In genomic region chrX:4939788-4940441, dm6 we compare ENCODE assay signal across 1 fruit fly cellular context.
TF ChIP-seq lines count a peak whose summit lies in the region.

No protein-coding gene starts in this region.

TF ChIP-seq in whole organism, embryonic, 481 proteins besides CTCF, POLR2A, EP300 and RAD21 (continued from another document and continues in another):
- TF ChIP-seq CG4360 (GFP tag; IDR thresholded peaks at IDR 0.05; lab: Robert Waterston, UW) (peak; percentile 87), ac (GFP tag; optimal IDR thresholded peaks at IDR 0.05; lab: Kevin White, UChicago) (peak; percentile 94), Blimp-1 (GFP tag; optimal IDR thresholded peaks at IDR 0.05; lab: Kevin White, UChicago) (peak; percentile 92), Dek (tag; optimal IDR thresholded peaks at IDR 0.05; lab: Kevin White, UChicago) (peak; percentile 86), oc (tag; optimal IDR thresholded peaks at IDR 0.05; lab: Kevin White, UChicago) (peak; percentile 97), Rx (GFP tag; IDR thresholded peaks at IDR 0.05; lab: Robert Waterston, UW) (peak; percentile 97), phol (tag; optimal IDR thresholded peaks at IDR 0.05; lab: Kevin White, UChicago) (peak; percentile 95), Sox102F (GFP tag; optimal IDR thresholded peaks at IDR 0.05; lab: Kevin White, UChicago) (peak; percentile 98), CG8478 (optimal IDR thresholded peaks at IDR 0.05; lab: Kevin White, UChicago) (no peak), Nf-YA (GFP tag; IDR thresholded peaks at IDR 0.05; lab: Robert Waterston, UW) (peak; percentile 94), tup (GFP tag; optimal IDR thresholded peaks at IDR 0.05; lab: Kevin White, UChicago) (peak; percentile 87), zen2 (GFP tag; IDR thresholded peaks at IDR 0.05; lab: Robert Waterston, UW; ENCODE audit: partially characterized antibody) (no peak), CG6654 (GFP tag; optimal IDR thresholded peaks at IDR 0.05; lab: Kevin White, UChicago) (peak; percentile 83), CG18011 (GFP tag; optimal IDR thresholded peaks at IDR 0.05; lab: Kevin White, UChicago) (peak; percentile 68), CG16863 (GFP tag; optimal IDR thresholded peaks at IDR 0.05; lab: Kevin White, UChicago) (peak; percentile 94), CG16815 (GFP tag; optimal IDR thresholded peaks at IDR 0.05; lab: Kevin White, UChicago) (peak; percentile 95), Gug (GFP tag; IDR thresholded peaks at IDR 0.05; lab: Robert Waterston, UW) (peak; percentile 97), grn (GFP tag; optimal IDR thresholded peaks at IDR 0.05; lab: Kevin White, UChicago) (peak; percentile 51), CG9215 (GFP tag; IDR thresholded peaks at IDR 0.05; lab: Robert Waterston, UW) (peak; percentile 78), CG5953 (GFP tag; IDR thresholded peaks at IDR 0.05; lab: Robert Waterston, UW) (peak; percentile 95), ems (GFP tag; optimal IDR thresholded peaks at IDR 0.05; lab: Kevin White, UChicago) (peak; percentile 94), pfk (GFP tag; optimal IDR thresholded peaks at IDR 0.05; lab: Kevin White, UChicago) (peak; percentile 1), ATbp (GFP tag; optimal IDR thresholded peaks at IDR 0.05; lab: Kevin White, UChicago) (peak; percentile 97), Atf3 (GFP tag; optimal IDR thresholded peaks at IDR 0.05; lab: Kevin White, UChicago) (peak; percentile 93), Taf1 (GFP tag; IDR thresholded peaks at IDR 0.05; lab: Robert Waterston, UW) (peak; percentile 48; the same call in 1 of the 2 replicates), Spps (tag; optimal IDR thresholded peaks at IDR 0.05; lab: Kevin White, UChicago) (peak; percentile 92), Hr39 (optimal IDR thresholded peaks at IDR 0.05; lab: Kevin White, UChicago) (no peak), CG33213 (GFP tag; optimal IDR thresholded peaks at IDR 0.05; lab: Kevin White, UChicago) (peak; percentile 95), Mrtf (GFP tag; IDR thresholded peaks at IDR 0.05; lab: Robert Waterston, UW) (peak; percentile 97), row (GFP tag; IDR thresholded peaks at IDR 0.05; lab: Robert Waterston, UW) (peak; percentile 94), crol (GFP tag; IDR thresholded peaks at IDR 0.05; lab: Robert Waterston, UW) (peak; percentile 37; the same call in 1 of the 2 replicates), MBD-R2 (GFP tag; IDR thresholded peaks at IDR 0.05; lab: Robert Waterston, UW) (peak; percentile 79), CG43689 (GFP tag; IDR thresholded peaks at IDR 0.05; lab: Robert Waterston, UW) (peak; percentile 87), chn (GFP tag; optimal IDR thresholded peaks at IDR 0.05; lab: Kevin White, UChicago) (peak; percentile 97), CG3281 (GFP tag; optimal IDR thresholded peaks at IDR 0.05; lab: Kevin White, UChicago) (peak; percentile 82), disco-r (GFP tag; optimal IDR thresholded peaks at IDR 0.05; lab: Kevin White, UChicago) (peak; percentile 81), Xbp1 (GFP tag; optimal IDR thresholded peaks at IDR 0.05; lab: Kevin White, UChicago) (peak; percentile 97), CG13287 (GFP tag; IDR thresholded peaks at IDR 0.05; lab: Robert Waterston, UW; ENCODE audit: partially characterized antibody) (no peak), twi (tag; optimal IDR thresholded peaks at IDR 0.05; lab: Kevin White, UChicago) (peak; percentile 90), fd64A (GFP tag; optimal IDR thresholded peaks at IDR 0.05; lab: Kevin White, UChicago) (peak; percentile 93), prd (optimal IDR thresholded peaks at IDR 0.05; lab: Kevin White, UChicago) (no peak), prd (GFP tag; IDR thresholded peaks at IDR 0.05; lab: Robert Waterston, UW) (peak; percentile 98), Pdp1 (GFP tag; optimal IDR thresholded peaks at IDR 0.05; lab: Kevin White, UChicago) (peak; percentile 93 to 95), mld (GFP tag; IDR thresholded peaks at IDR 0.05; lab: Robert Waterston, UW; ENCODE audit: partially characterized antibody) (no peak), slou (GFP tag; optimal IDR thresholded peaks at IDR 0.05; lab: Kevin White, UChicago) (peak; percentile 62), Hr3 (GFP tag; optimal IDR thresholded peaks at IDR 0.05; lab: Kevin White, UChicago) (peak; percentile 95), tgo (GFP tag; IDR thresholded peaks at IDR 0.05; lab: Robert Waterston, UW) (peak; percentile 95), CG17568 (GFP tag; optimal IDR thresholded peaks at IDR 0.05; lab: Kevin White, UChicago) (peak; percentile 88), CG8765 (GFP tag; IDR thresholded peaks at IDR 0.05; lab: Robert Waterston, UW) (peak; percentile 96), bcd (GFP tag; optimal IDR thresholded peaks at IDR 0.05; lab: Kevin White, UChicago) (peak; percentile 93), sim (GFP tag; IDR thresholded peaks at IDR 0.05; lab: Robert Waterston, UW) (peak; percentile 90), CG5180 (GFP tag; optimal IDR thresholded peaks at IDR 0.05; lab: Kevin White, UChicago) (peak; percentile 85), Lim3 (GFP tag; IDR thresholded peaks at IDR 0.05; lab: Robert Waterston, UW) (peak; percentile 87), Meics (GFP tag; optimal IDR thresholded peaks at IDR 0.05; lab: Kevin White, UChicago) (peak; percentile 86), Dbx (GFP tag; IDR thresholded peaks at IDR 0.05; lab: Robert Waterston, UW) (peak; percentile 74), CG10321 (GFP tag; IDR thresholded peaks at IDR 0.05; lab: Robert Waterston, UW) (peak; percentile 72; the same call in 1 of the 2 replicates), seq (GFP tag; IDR thresholded peaks at IDR 0.05; lab: Robert Waterston, UW) (peak; percentile 93), CG10565 (GFP tag; optimal IDR thresholded peaks at IDR 0.05; lab: Kevin White, UChicago) (peak; percentile 91), hkb (optimal IDR thresholded peaks at IDR 0.05; lab: Kevin White, UChicago) (no peak), hkb (GFP tag; IDR thresholded peaks at IDR 0.05; lab: Robert Waterston, UW) (peak; percentile 96), CoRest (tag; optimal IDR thresholded peaks at IDR 0.05; lab: Kevin White, UChicago) (peak; percentile 95), CHES-1-like (GFP tag; optimal IDR thresholded peaks at IDR 0.05; lab: Kevin White, UChicago) (peak; percentile 87), Hmr (GFP tag; optimal IDR thresholded peaks at IDR 0.05; lab: Kevin White, UChicago) (peak; percentile 79), dmrt11E (tag; optimal IDR thresholded peaks at IDR 0.05; lab: Kevin White, UChicago) (peak; percentile 96), CG14050 (GFP tag; IDR thresholded peaks at IDR 0.05; lab: Robert Waterston, UW) (peak; percentile 95), ken (GFP tag; IDR thresholded peaks at IDR 0.05; lab: Robert Waterston, UW) (peak; percentile 98), dmrt99B (tag; optimal IDR thresholded peaks at IDR 0.05; lab: Kevin White, UChicago) (peak; percentile 97), CG4404 (GFP tag; IDR thresholded peaks at IDR 0.05; lab: Robert Waterston, UW) (peak; percentile 94), inv (GFP tag; IDR thresholded peaks at IDR 0.05; lab: Robert Waterston, UW; ENCODE audit: partially characterized antibody) (no peak), trh (GFP tag; optimal IDR thresholded peaks at IDR 0.05; lab: Kevin White, UChicago) (peak; percentile 83), pb (GFP tag; optimal IDR thresholded peaks at IDR 0.05; lab: Kevin White, UChicago) (peak; percentile 90), CG15514 (GFP tag; optimal IDR thresholded peaks at IDR 0.05; lab: Kevin White, UChicago) (peak; percentile 67), sd (tag; optimal IDR thresholded peaks at IDR 0.05; lab: Kevin White, UChicago) (peak; percentile 60), fu2 (GFP tag; optimal IDR thresholded peaks at IDR 0.05; lab: Kevin White, UChicago) (peak; percentile 80), CG8089 (GFP tag; optimal IDR thresholded peaks at IDR 0.05; lab: Kevin White, UChicago) (peak; percentile 95), CG31365 (tag; optimal IDR thresholded peaks at IDR 0.05; lab: Kevin White, UChicago) (peak; percentile 83), gro (GFP tag; optimal IDR thresholded peaks at IDR 0.05; lab: Kevin White, UChicago) (peak; percentile 38), CG8944 (GFP tag; optimal IDR thresholded peaks at IDR 0.05; lab: Kevin White, UChicago) (peak; percentile 95), pnt (GFP tag; optimal IDR thresholded peaks at IDR 0.05; lab: Kevin White, UChicago) (peak; percentile 95), C15 (GFP tag; IDR thresholded peaks at IDR 0.05; lab: Robert Waterston, UW) (peak; percentile 76; the same call in 2 of the 3 replicates), CG2875 (GFP tag; optimal IDR thresholded peaks at IDR 0.05; lab: Kevin White, UChicago) (peak; percentile 95), CG12659 (GFP tag; optimal IDR thresholded peaks at IDR 0.05; lab: Kevin White, UChicago) (peak; percentile 88), CG11560 (tag; IDR thresholded peaks at IDR 0.05; lab: Robert Waterston, UW) (no peak; the same call in 2 of the 3 replicates), mirr (GFP tag; optimal IDR thresholded peaks at IDR 0.05; lab: Kevin White, UChicago) (peak; percentile 76), CG15696 (tag; optimal IDR thresholded peaks at IDR 0.05; lab: Kevin White, UChicago) (peak; percentile 98), Chrac-16 (GFP tag; optimal IDR thresholded peaks at IDR 0.05; lab: Kevin White, UChicago) (peak; percentile 96), HmgD (GFP tag; optimal IDR thresholded peaks at IDR 0.05; lab: Kevin White, UChicago) (peak; percentile 73), sens-2 (GFP tag; IDR thresholded peaks at IDR 0.05; lab: Robert Waterston, UW) (peak; percentile 98), Vsx1 (GFP tag; optimal IDR thresholded peaks at IDR 0.05; lab: Kevin White, UChicago) (peak; percentile 81), Hr78 (GFP tag; optimal IDR thresholded peaks at IDR 0.05; lab: Kevin White, UChicago) (peak in 1 of 2 experiments; percentile 69), CG6175 (GFP tag; IDR thresholded peaks at IDR 0.05; lab: Robert Waterston, UW) (peak; percentile 60; the same call in 1 of the 3 replicates), CG14965 (GFP tag; optimal IDR thresholded peaks at IDR 0.05; lab: Kevin White, UChicago; ENCODE audit: borderline replicate concordance) (peak; percentile 79), stc (GFP tag; IDR thresholded peaks at IDR 0.05; lab: Robert Waterston, UW) (peak; percentile 96), chif (GFP tag; optimal IDR thresholded peaks at IDR 0.05; lab: Kevin White, UChicago) (peak; percentile 91 to 98), slp2 (GFP tag; optimal IDR thresholded peaks at IDR 0.05; lab: Kevin White, UChicago) (peak; percentile 91), sima (GFP tag; optimal IDR thresholded peaks at IDR 0.05; lab: Kevin White, UChicago) (peak; percentile 67), CG2678 (tag; optimal IDR thresholded peaks at IDR 0.05; lab: Kevin White, UChicago) (peak; percentile 93), dm (GFP tag; optimal IDR thresholded peaks at IDR 0.05; lab: Kevin White, UChicago) (peak; percentile 83), wek (GFP tag; optimal IDR thresholded peaks at IDR 0.05; lab: Kevin White, UChicago) (peak; percentile 95), ap (GFP tag; IDR thresholded peaks at IDR 0.05; lab: Robert Waterston, UW) (peak; percentile 96), PHDP (tag; optimal IDR thresholded peaks at IDR 0.05; lab: Kevin White, UChicago) (peak; percentile 92), CG10979 (tag; optimal IDR thresholded peaks at IDR 0.05; lab: Kevin White, UChicago) (peak; percentile 95), lab (GFP tag; optimal IDR thresholded peaks at IDR 0.05; lab: Kevin White, UChicago) (peak; percentile 92), gce (GFP tag; IDR thresholded peaks at IDR 0.05; lab: Robert Waterston, UW) (peak; percentile 95), luna (GFP tag; optimal IDR thresholded peaks at IDR 0.05; lab: Kevin White, UChicago) (peak; percentile 38), gem (tag; optimal IDR thresholded peaks at IDR 0.05; lab: Kevin White, UChicago) (peak; percentile 96), cad (GFP tag; optimal IDR thresholded peaks at IDR 0.05; lab: Kevin White, UChicago) (no peak), esg (GFP tag; conservative IDR thresholded peaks at IDR 0.05; lab: Robert Waterston, UW) (peak; percentile 95), az2 (GFP tag; optimal IDR thresholded peaks at IDR 0.05; lab: Kevin White, UChicago) (peak; percentile 96), CG12769 (tag; optimal IDR thresholded peaks at IDR 0.05; lab: Kevin White, UChicago) (peak; percentile 96), ara (GFP tag; IDR thresholded peaks at IDR 0.05; lab: Robert Waterston, UW) (peak; percentile 98), nerfin-2 (GFP tag; IDR thresholded peaks at IDR 0.05; lab: Robert Waterston, UW; ENCODE audit: partially characterized antibody) (no peak), Ets97D (GFP tag; optimal IDR thresholded peaks at IDR 0.05; lab: Kevin White, UChicago) (peak; percentile 73), Poxn (GFP tag; IDR thresholded peaks at IDR 0.05; lab: Robert Waterston, UW) (no peak), ash1 (GFP tag; optimal IDR thresholded peaks at IDR 0.05; lab: Kevin White, UChicago) (peak; percentile 30), CG12104 (GFP tag; optimal IDR thresholded peaks at IDR 0.05; lab: Kevin White, UChicago) (peak; percentile 88), CG1602 (GFP tag; optimal IDR thresholded peaks at IDR 0.05; lab: Kevin White, UChicago) (peak; percentile 95), vvl (GFP tag; IDR thresholded peaks at IDR 0.05; lab: Robert Waterston, UW) (peak; percentile 98), CG3065 (GFP tag; optimal IDR thresholded peaks at IDR 0.05; lab: Kevin White, UChicago) (peak; percentile 85), CG11085 (GFP tag; IDR thresholded peaks at IDR 0.05; lab: Robert Waterston, UW) (peak; percentile 82), E2f1 (GFP tag; IDR thresholded peaks at IDR 0.05; lab: Robert Waterston, UW) (peak; percentile 95), dan (GFP tag; IDR thresholded peaks at IDR 0.05; lab: Robert Waterston, UW) (peak; percentile 94), dysf (GFP tag; IDR thresholded peaks at IDR 0.05; lab: Robert Waterston, UW) (peak; percentile 95), CG7963 (GFP tag; IDR thresholded peaks at IDR 0.05; lab: Robert Waterston, UW; ENCODE audit: partially characterized antibody) (no peak), ato (GFP tag; IDR thresholded peaks at IDR 0.05; lab: Robert Waterston, UW; ENCODE audit: partially characterized antibody) (no peak), CG18262 (tag; optimal IDR thresholded peaks at IDR 0.05; lab: Kevin White, UChicago) (peak; percentile 95), CG12299 (tag; optimal IDR thresholded peaks at IDR 0.05; lab: Kevin White, UChicago) (peak; percentile 84), hth (optimal IDR thresholded peaks at IDR 0.05; lab: Kevin White, UChicago) (no peak), scrt (GFP tag; optimal IDR thresholded peaks at IDR 0.05; lab: Kevin White, UChicago) (peak; percentile 79), CG31224 (GFP tag; IDR thresholded peaks at IDR 0.05; lab: Robert Waterston, UW) (peak; percentile 82), Abd-B (GFP tag; optimal IDR thresholded peaks at IDR 0.05; lab: Kevin White, UChicago) (peak; percentile 93)
